Worm (Caenorhabditis elegans) whole organism, early embryonic: ENCODE results near the gene C53C7.3.

Source experiments
- B0310.2 ChIP-seq: sonication (generic microtip); optimal IDR thresholded peaks from 2 replicates; lab custom pipeline; 2016; ENCODE audit warnings: mild to moderate bottlenecking, missing genetic modification characterization, missing compliant biosample characterization
- F13C5.2 ChIP-seq: sonication (generic microtip); optimal IDR thresholded peaks from 2 replicates; lab custom pipeline; 2017; ENCODE audit warnings: mild to moderate bottlenecking, missing genetic modification characterization, inconsistent platforms, missing compliant biosample characterization
- aly-1 ChIP-seq: sonication (generic microtip); optimal IDR thresholded peaks from 2 replicates; lab custom pipeline; 2016; ENCODE audit warnings: missing genetic modification characterization, missing compliant biosample characterization
- ama-1 ChIP-seq: fragments of 150-350 bp; optimal IDR thresholded peaks from 2 replicates; lab custom pipeline; 2014
- ceh-13 ChIP-seq: fragments of 200-800 bp; sonication (Bioruptor generic); optimal IDR thresholded peaks from 2 replicates; lab custom pipeline; 2018; ENCODE audit warnings: mild to moderate bottlenecking, missing genetic modification characterization, missing compliant biosample characterization
- ceh-36 ChIP-seq: sonication (generic microtip); optimal IDR thresholded peaks from 2 replicates; lab custom pipeline; 2016; ENCODE audit warnings: missing genetic modification characterization, inconsistent platforms, missing compliant biosample characterization
- ets-7 ChIP-seq: sonication (generic microtip); optimal IDR thresholded peaks from 2 replicates; lab custom pipeline; 2016; ENCODE audit warnings: missing genotype, missing genetic modification characterization, missing compliant biosample characterization
- flt-1 ChIP-seq: fragments of 200-800 bp; sonication (Bioruptor generic); IDR thresholded peaks from 2 replicates; pipeline ENCODE4 v1.3.6; 2022; ENCODE audit warnings: missing genetic modification characterization, missing compliant biosample characterization
- hmbx-1 ChIP-seq: sonication (generic microtip); optimal IDR thresholded peaks from 2 replicates; lab custom pipeline; 2016; ENCODE audit warnings: mild to moderate bottlenecking, missing genetic modification characterization, missing compliant biosample characterization
- hmg-4 ChIP-seq: fragments of 200-800 bp; sonication (Bioruptor generic); optimal IDR thresholded peaks from 2 replicates; lab custom pipeline; 2018; ENCODE audit warnings: mild to moderate bottlenecking, missing genetic modification characterization, missing compliant biosample characterization
- hnd-1 ChIP-seq: sonication (generic microtip); optimal IDR thresholded peaks from 2 replicates; lab custom pipeline; 2016; ENCODE audit warnings: missing genetic modification characterization, missing compliant biosample characterization
- pes-1 ChIP-seq: fragments of 200-800 bp; sonication (Bioruptor generic); IDR thresholded peaks from 2 replicates; pipeline ENCODE4 v1.3.6; 2022; ENCODE audit warnings: missing genetic modification reagents, missing genetic modification characterization, missing compliant biosample characterization
- scrt-1 ChIP-seq: fragments of 200-800 bp; sonication (Bioruptor generic); IDR thresholded peaks from 2 replicates; pipeline ENCODE4 v1.3.6; 2022; ENCODE audit warnings: missing genetic modification characterization, missing compliant biosample characterization
- sea-1 ChIP-seq: fragments of 200-800 bp; sonication (Bioruptor generic); conservative IDR thresholded peaks from 2 replicates; pipeline ENCODE4 v1.3.6; 2022; ENCODE audit warnings: missing genetic modification characterization, missing compliant biosample characterization
- tbx-11 ChIP-seq: fragments of 200-800 bp; sonication (Bioruptor generic); IDR thresholded peaks from 2 replicates; pipeline ENCODE4 v1.3.6; 2022; ENCODE audit warnings: missing genetic modification characterization, missing compliant biosample characterization
- tbx-37 ChIP-seq: fragments of 200-800 bp; sonication (Bioruptor generic); conservative IDR thresholded peaks from 2 replicates; pipeline ENCODE4 v1.3.6; 2022; ENCODE audit warnings: missing genetic modification reagents, missing genetic modification characterization, missing compliant biosample characterization
- tra-4 ChIP-seq: sonication (generic microtip); optimal IDR thresholded peaks from 2 replicates; lab custom pipeline; 2017; ENCODE audit warnings: missing genetic modification characterization, missing compliant biosample characterization

Gene C53C7.3

ce11 chrX:13048258-13048657 is at the start of gene C53C7.3:
C53C7.3 (plus strand) TSS chrX:13048558.
- TF ChIP-seq pes-1: no peak
- no peak for TF ChIP-seq hnd-1 (tag; lab: Kevin White, UChicago)
- no peak for TF ChIP-seq flt-1 (GFP tag; lab: Robert Waterston, UW)
- no peak for TF ChIP-seq hmg-4 (GFP tag; lab: Kevin White, UChicago)
- TF ChIP-seq sea-1 (GFP tag; lab: Robert Waterston, UW): no peak
- no peak for TF ChIP-seq ceh-36 (tag; lab: Kevin White, UChicago)
- no peak for TF ChIP-seq F13C5.2 (tag; lab: Kevin White, UChicago)

ce11 chrX:12999567-12999966 is 48.8 kb upstream of the C53C7.3 start:
- TF ChIP-seq pes-1 (no peak), tbx-37 (GFP tag; lab: Robert Waterston, UW) (no peak), B0310.2 (tag; lab: Kevin White, UChicago) (no peak), tbx-11 (GFP tag; lab: Robert Waterston, UW) (no peak), flt-1 (GFP tag; lab: Robert Waterston, UW) (no peak), hmbx-1 (tag; lab: Kevin White, UChicago) (no peak), ets-7 (tag; lab: Kevin White, UChicago) (no peak)

- TF ChIP-seq hmg-4 (GFP tag; lab: Kevin White, UChicago) (no peak), F13C5.2 (tag; lab: Kevin White, UChicago) (no peak)
Observed at ce11 chrX:13000837-13001236, 47.5 kb upstream of the C53C7.3 start.

- TF ChIP-seq hnd-1 (tag; lab: Kevin White, UChicago) (no peak), tbx-11 (GFP tag; lab: Robert Waterston, UW) (no peak), aly-1 (no peak), sea-1 (GFP tag; lab: Robert Waterston, UW) (no peak), ceh-36 (tag; lab: Kevin White, UChicago) (no peak), scrt-1 (GFP tag; lab: Robert Waterston, UW) (no peak), F13C5.2 (tag; lab: Kevin White, UChicago) (no peak), pes-1 (no peak), hmg-4 (GFP tag; lab: Kevin White, UChicago) (no peak), tbx-37 (GFP tag; lab: Robert Waterston, UW) (no peak), tra-4 (tag; lab: Kevin White, UChicago) (no peak), flt-1 (GFP tag; lab: Robert Waterston, UW) (no peak), ceh-13 (no peak)
Observed at ce11 chrX:13002322-13002721, 46.0 kb upstream of the C53C7.3 start.

ce11 chrX:13003092-13003491 is 45.3 kb upstream of the C53C7.3 start:
- TF ChIP-seq ceh-13: no peak
- no peak for TF ChIP-seq F13C5.2 (tag; lab: Kevin White, UChicago)
- TF ChIP-seq sea-1 (GFP tag; lab: Robert Waterston, UW): no peak
- no peak for TF ChIP-seq flt-1 (GFP tag; lab: Robert Waterston, UW)
- no peak for TF ChIP-seq tra-4 (tag; lab: Kevin White, UChicago)
- TF ChIP-seq aly-1: no peak

- TF ChIP-seq ceh-13 (no peak), tbx-11 (GFP tag; lab: Robert Waterston, UW) (no peak), hmbx-1 (tag; lab: Kevin White, UChicago) (no peak), pes-1 (no peak), sea-1 (GFP tag; lab: Robert Waterston, UW) (no peak), aly-1 (no peak), ama-1 (lab: Kevin White, UChicago) (no peak), ceh-36 (tag; lab: Kevin White, UChicago) (no peak), B0310.2 (tag; lab: Kevin White, UChicago) (no peak), tra-4 (tag; lab: Kevin White, UChicago) (no peak), scrt-1 (GFP tag; lab: Robert Waterston, UW) (no peak), ets-7 (tag; lab: Kevin White, UChicago) (no peak), tbx-37 (GFP tag; lab: Robert Waterston, UW) (no peak), hnd-1 (tag; lab: Kevin White, UChicago) (no peak), F13C5.2 (tag; lab: Kevin White, UChicago) (no peak), hmg-4 (GFP tag; lab: Kevin White, UChicago) (no peak), flt-1 (GFP tag; lab: Robert Waterston, UW) (no peak)
Observed at ce11 chrX:13004491-13005093, 43.8 kb upstream of the C53C7.3 start.

- TF ChIP-seq scrt-1 (GFP tag; lab: Robert Waterston, UW): no peak
- no peak for TF ChIP-seq ets-7 (tag; lab: Kevin White, UChicago)
- TF ChIP-seq ama-1 (lab: Kevin White, UChicago): no peak
- TF ChIP-seq tra-4 (tag; lab: Kevin White, UChicago): no peak
- no peak for TF ChIP-seq hmbx-1 (tag; lab: Kevin White, UChicago)
- no peak for TF ChIP-seq hmg-4 (GFP tag; lab: Kevin White, UChicago)
- no peak for TF ChIP-seq hnd-1 (tag; lab: Kevin White, UChicago)
- no peak for TF ChIP-seq pes-1
- TF ChIP-seq F13C5.2 (tag; lab: Kevin White, UChicago): no peak
- no peak for TF ChIP-seq ceh-13
- TF ChIP-seq ceh-36 (tag; lab: Kevin White, UChicago): no peak
- TF ChIP-seq tbx-11 (GFP tag; lab: Robert Waterston, UW): no peak
- no peak for TF ChIP-seq tbx-37 (GFP tag; lab: Robert Waterston, UW)
- no peak for TF ChIP-seq sea-1 (GFP tag; lab: Robert Waterston, UW)
Observed at ce11 chrX:13005730-13006129, 42.6 kb upstream of the C53C7.3 start.

- TF ChIP-seq tbx-37 (GFP tag; lab: Robert Waterston, UW) (no peak), ama-1 (lab: Kevin White, UChicago) (no peak), F13C5.2 (tag; lab: Kevin White, UChicago) (no peak), scrt-1 (GFP tag; lab: Robert Waterston, UW) (no peak), tra-4 (tag; lab: Kevin White, UChicago) (no peak), flt-1 (GFP tag; lab: Robert Waterston, UW) (no peak), hnd-1 (tag; lab: Kevin White, UChicago) (no peak), ceh-13 (no peak), B0310.2 (tag; lab: Kevin White, UChicago) (no peak), sea-1 (GFP tag; lab: Robert Waterston, UW) (no peak), ets-7 (tag; lab: Kevin White, UChicago) (no peak), aly-1 (no peak), hmbx-1 (tag; lab: Kevin White, UChicago) (no peak), pes-1 (no peak), tbx-11 (GFP tag; lab: Robert Waterston, UW) (no peak), hmg-4 (GFP tag; lab: Kevin White, UChicago) (no peak), ceh-36 (tag; lab: Kevin White, UChicago) (no peak)
Observed at ce11 chrX:13006328-13006727, 42.0 kb upstream of the C53C7.3 start.
